Worm (Caenorhabditis elegans): ENCODE measurements around the gene cec-7.
A peak's percentile ranks its signal among the peaks of the same experiment; 100 is the strongest.

cec-7 gene

ce11 chrIII:12848981-12849589 is 28.3 kb downstream of the cec-7 start:
- TF ChIP-seq ceh-82 (tag; optimal IDR thresholded peaks at IDR 0.05) (no peak), fos-1 (tag; optimal IDR thresholded peaks at IDR 0.05) (no peak), nhr-12 (tag; optimal IDR thresholded peaks at IDR 0.05) (no peak), nhr-43 (tag; optimal IDR thresholded peaks at IDR 0.05; ENCODE audit: poor library complexity, severe bottlenecking) (peak; percentile 86), eor-1 (tag; optimal IDR thresholded peaks at IDR 0.05) (no peak), ZK546.5 (tag; optimal IDR thresholded peaks at IDR 0.05) (no peak), zag-1 (tag; optimal IDR thresholded peaks at IDR 0.05) (no peak), lin-15B (tag; optimal IDR thresholded peaks at IDR 0.05) (peak; percentile 20), nhr-11 (tag; optimal IDR thresholded peaks at IDR 0.05) (no peak), mml-1 (tag; optimal IDR thresholded peaks at IDR 0.05) (no peak), nhr-76 (tag; optimal IDR thresholded peaks at IDR 0.05) (no peak), pqm-1 (tag; optimal IDR thresholded peaks at IDR 0.05) (no peak), nhr-28 (tag; optimal IDR thresholded peaks at IDR 0.05) (no peak), hmg-11 (tag; optimal IDR thresholded peaks at IDR 0.05) (no peak), mdl-1 (tag; optimal IDR thresholded peaks at IDR 0.05) (no peak), nfya-1 (tag; optimal IDR thresholded peaks at IDR 0.05; ENCODE audit: insufficient read depth) (no peak), egl-27 (tag; optimal IDR thresholded peaks at IDR 0.05) (no peak), tbx-2 (tag; optimal IDR thresholded peaks at IDR 0.05) (no peak), unc-39 (tag; optimal IDR thresholded peaks at IDR 0.05) (no peak), ceh-16 (tag; optimal IDR thresholded peaks at IDR 0.05) (no peak), nhr-67 (tag; optimal IDR thresholded peaks at IDR 0.05) (no peak), snpc-4 (tag; optimal IDR thresholded peaks at IDR 0.05) (no peak), elt-2 (tag; optimal IDR thresholded peaks at IDR 0.05) (no peak), ztf-4 (tag; optimal IDR thresholded peaks at IDR 0.05) (no peak), ama-1 (optimal IDR thresholded peaks at IDR 0.05) (no peak), nhr-23 (tag; optimal IDR thresholded peaks at IDR 0.05) (peak; percentile 94), nhr-237 (tag; optimal IDR thresholded peaks at IDR 0.05) (no peak), skn-1 (tag; optimal IDR thresholded peaks at IDR 0.05) (no peak), elt-1 (tag; optimal IDR thresholded peaks at IDR 0.05) (no peak), elt-3 (tag; optimal IDR thresholded peaks at IDR 0.05) (peak; percentile 49 to 95 (median 82)), nhr-77 (tag; optimal IDR thresholded peaks at IDR 0.05) (no peak), ztf-11 (tag; optimal IDR thresholded peaks at IDR 0.05) (no peak), unc-62 (GFP tag; optimal IDR thresholded peaks at IDR 0.05) (peak; percentile 59), nhr-25 (tag; optimal IDR thresholded peaks at IDR 0.05) (peak; percentile 83), lin-39 (tag; optimal IDR thresholded peaks at IDR 0.05) (no peak), lsy-12 (tag; optimal IDR thresholded peaks at IDR 0.05) (no peak), aly-2 (tag; optimal IDR thresholded peaks at IDR 0.05) (no peak), pha-4 (tag; optimal IDR thresholded peaks at IDR 0.05) (no peak), jun-1 (tag; optimal IDR thresholded peaks at IDR 0.05) (no peak), R02D3.7 (tag; optimal IDR thresholded peaks at IDR 0.05) (peak; percentile 21), daf-12 (tag; optimal IDR thresholded peaks at IDR 0.05) (peak; percentile 43), egl-5 (tag; optimal IDR thresholded peaks at IDR 0.05) (no peak), ceh-9 (tag; optimal IDR thresholded peaks at IDR 0.05) (no peak), ceh-28 (tag; optimal IDR thresholded peaks at IDR 0.05) (peak; percentile 20), fkh-10 (GFP tag; optimal IDR thresholded peaks at IDR 0.05) (no peak), fkh-2 (tag; optimal IDR thresholded peaks at IDR 0.05) (no peak), sea-2 (GFP tag; optimal IDR thresholded peaks at IDR 0.05) (no peak)

ce11 chrIII:12847623-12848022 is 29.8 kb downstream of the cec-7 start:
- TF ChIP-seq R02D3.7 (tag; optimal IDR thresholded peaks at IDR 0.05) (no peak), nhr-28 (tag; optimal IDR thresholded peaks at IDR 0.05) (no peak), nhr-25 (tag; optimal IDR thresholded peaks at IDR 0.05) (peak; percentile 38), egl-5 (tag; optimal IDR thresholded peaks at IDR 0.05) (no peak), unc-39 (tag; optimal IDR thresholded peaks at IDR 0.05) (no peak), fos-1 (tag; optimal IDR thresholded peaks at IDR 0.05) (peak; percentile 29), nhr-11 (tag; optimal IDR thresholded peaks at IDR 0.05) (no peak), ztf-11 (tag; optimal IDR thresholded peaks at IDR 0.05) (no peak), elt-1 (tag; optimal IDR thresholded peaks at IDR 0.05) (peak; percentile 25), lsy-12 (tag; optimal IDR thresholded peaks at IDR 0.05) (no peak), lin-15B (tag; optimal IDR thresholded peaks at IDR 0.05) (peak; percentile 48), elt-3 (tag; optimal IDR thresholded peaks at IDR 0.05) (peak in 1 of 3 experiments; percentile 78), elt-2 (tag; optimal IDR thresholded peaks at IDR 0.05) (peak; percentile 4), lin-39 (tag; optimal IDR thresholded peaks at IDR 0.05) (no peak), aly-2 (tag; optimal IDR thresholded peaks at IDR 0.05) (no peak), pha-4 (tag; optimal IDR thresholded peaks at IDR 0.05) (no peak), pqm-1 (tag; optimal IDR thresholded peaks at IDR 0.05) (peak; percentile 43), nhr-76 (tag; optimal IDR thresholded peaks at IDR 0.05) (no peak)
